Worm (Caenorhabditis elegans) whole organism, L1 larva: ENCODE data around the gene clc-25.

Experiments used
- blmp-1 ChIP-seq: fragments of 150-350 bp; optimal IDR thresholded peaks from 2 replicates; lab custom pipeline; 2014; ENCODE audit warnings: missing biosample characterization, missing genetic modification characterization
- egl-27 ChIP-seq, 2 experiments: fragments of 150-350 bp in 1 of 2; sonication (generic microtip); optimal IDR thresholded peaks; 3 replicates each; lab custom pipeline; 2017 to 2018; ENCODE audit warnings: missing biosample characterization in 2 of 2, missing genetic modification characterization in 2 of 2, missing genetic modification reagents in 2 of 2
- nhr-237 ChIP-seq: fragments of 150-350 bp; optimal IDR thresholded peaks from 2 replicates; lab custom pipeline; 2014; ENCODE audit warnings: missing biosample characterization, missing genetic modification characterization
- unc-62 ChIP-seq: fragments of 150-350 bp; optimal IDR thresholded peaks from 2 replicates; lab custom pipeline; 2014; ENCODE audit warnings: missing biosample characterization, missing genetic modification reagents, missing genetic modification characterization

DNA sequence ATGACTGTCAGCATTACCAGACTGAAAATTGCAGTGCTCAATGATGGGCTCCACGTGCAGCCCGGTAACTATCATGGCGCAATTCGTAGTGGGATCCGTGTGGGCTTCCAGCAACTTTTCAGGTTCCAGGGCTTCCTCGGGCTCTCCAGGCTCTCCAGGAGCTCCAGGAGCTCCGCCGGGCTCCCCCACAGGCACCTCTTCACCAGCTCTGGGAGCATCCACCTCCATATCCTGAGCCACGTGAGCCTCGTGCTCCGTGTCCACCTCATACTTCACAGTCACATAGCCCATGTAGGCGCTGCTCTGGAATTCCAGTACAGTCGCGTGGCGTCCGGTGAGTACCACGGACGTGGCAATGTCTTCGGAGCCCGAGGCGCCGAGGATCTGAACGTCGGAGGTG, 25.7 kb upstream of the clc-25 start:
- no peak for TF ChIP-seq egl-27 (tag; optimal IDR thresholded peaks at IDR 0.05; lab: Kevin White, UChicago)
- TF ChIP-seq blmp-1 (tag; lab: Kevin White, UChicago), result no peak
- TF ChIP-seq unc-62, result no peak
- no peak for TF ChIP-seq nhr-237 (tag; lab: Kevin White, UChicago)
